Worm (Caenorhabditis elegans) whole organism, L3 larva: ENCODE measurements around the gene gakh-1.

Source experiments
- R02D3.7 ChIP-seq: fragments of 150-350 bp; optimal IDR thresholded peaks from 2 replicates; lab custom pipeline; 2014; ENCODE audit warnings: missing biosample characterization, missing genetic modification characterization
- ZK546.5 ChIP-seq: sonication (generic microtip); optimal IDR thresholded peaks from 2 replicates; lab custom pipeline; 2017; ENCODE audit warnings: missing biosample characterization, missing genetic modification characterization
- aly-2 ChIP-seq: fragments of 150-350 bp; optimal IDR thresholded peaks from 2 replicates; lab custom pipeline; 2014; ENCODE audit warnings: missing biosample characterization, missing genetic modification characterization
- ama-1 ChIP-seq: fragments of 150-350 bp; optimal IDR thresholded peaks from 2 replicates; lab custom pipeline; 2018
- ceh-16 ChIP-seq: sonication (generic microtip); optimal IDR thresholded peaks from 2 replicates; lab custom pipeline; 2017; ENCODE audit warnings: missing biosample characterization, missing genetic modification characterization
- ceh-28 ChIP-seq: fragments of 150-350 bp; optimal IDR thresholded peaks from 2 replicates; lab custom pipeline; 2014; ENCODE audit warnings: missing biosample characterization, missing genetic modification reagents, missing genetic modification characterization
- ceh-82 ChIP-seq: fragments of 150-350 bp; optimal IDR thresholded peaks from 2 replicates; lab custom pipeline; 2014; ENCODE audit warnings: missing biosample characterization, missing genetic modification characterization
- ceh-9 ChIP-seq: sonication (generic microtip); optimal IDR thresholded peaks from 2 replicates; lab custom pipeline; 2018; ENCODE audit warnings: missing biosample characterization, missing genetic modification characterization
- egl-5 ChIP-seq: fragments of 150-350 bp; optimal IDR thresholded peaks from 2 replicates; lab custom pipeline; 2017; ENCODE audit warnings: missing biosample characterization, missing genetic modification reagents, missing genetic modification characterization, inconsistent platforms
- elt-1 ChIP-seq: fragments of 150-350 bp; optimal IDR thresholded peaks from 2 replicates; lab custom pipeline; 2014; ENCODE audit warnings: missing biosample characterization, missing genetic modification characterization
- elt-2 ChIP-seq: sonication (generic microtip); optimal IDR thresholded peaks from 2 replicates; lab custom pipeline; 2016; ENCODE audit warnings: missing genetic modification reagents, mild to moderate bottlenecking, missing genetic modification characterization, missing compliant biosample characterization
- elt-3 ChIP-seq, 3 experiments: fragments of 150-350 bp in 1 of 3; sonication (generic microtip) in 2 of 3; optimal IDR thresholded peaks; 2 replicates in 2 of 3; 4 replicates in 1 of 3; lab custom pipeline; 2014 to 2017; ENCODE audit warnings: missing biosample characterization in 3 of 3, missing genetic modification characterization in 3 of 3
- fkh-10 ChIP-seq: sonication (generic microtip); optimal IDR thresholded peaks from 2 replicates; lab custom pipeline; 2017; ENCODE audit warnings: missing biosample characterization, missing genetic modification reagents, missing genetic modification characterization
- fkh-2 ChIP-seq: fragments of 150-350 bp; optimal IDR thresholded peaks from 2 replicates; lab custom pipeline; 2014; ENCODE audit warnings: missing biosample characterization, missing genetic modification reagents, missing genetic modification characterization
- fos-1 ChIP-seq: fragments of 150-350 bp; optimal IDR thresholded peaks from 2 replicates; lab custom pipeline; 2014; ENCODE audit warnings: missing biosample characterization, missing genetic modification characterization
- hmg-11 ChIP-seq: sonication (generic microtip); optimal IDR thresholded peaks from 2 replicates; lab custom pipeline; 2016; ENCODE audit warnings: missing genetic modification characterization, missing compliant biosample characterization
- jun-1 ChIP-seq: fragments of 150-350 bp; optimal IDR thresholded peaks from 2 replicates; lab custom pipeline; 2014; ENCODE audit warnings: missing biosample characterization, missing genetic modification reagents, missing genetic modification characterization
- lin-15B ChIP-seq: fragments of 150-350 bp; optimal IDR thresholded peaks from 2 replicates; lab custom pipeline; 2014; ENCODE audit warnings: missing biosample characterization, missing genetic modification characterization
- lin-39 ChIP-seq: fragments of 150-350 bp; optimal IDR thresholded peaks from 2 replicates; lab custom pipeline; 2018; ENCODE audit warnings: missing biosample characterization, missing genetic modification reagents, missing genetic modification characterization
- mdl-1 ChIP-seq: fragments of 150-350 bp; optimal IDR thresholded peaks from 2 replicates; lab custom pipeline; 2014; ENCODE audit warnings: missing biosample characterization, missing genetic modification characterization
- mml-1 ChIP-seq: fragments of 150-350 bp; sonication (generic microtip); optimal IDR thresholded peaks from 3 replicates; lab custom pipeline; 2014; ENCODE audit warnings: missing biosample characterization, missing genetic modification characterization
- nfya-1 ChIP-seq: sonication (generic microtip); optimal IDR thresholded peaks from 2 replicates; lab custom pipeline; 2017; ENCODE audit warnings: missing genetic modification characterization, mild to moderate bottlenecking, missing compliant biosample characterization, antibody characterized with exemption, moderate library complexity; ENCODE audit not compliant: insufficient read depth
- nhr-11 ChIP-seq: fragments of 150-350 bp; optimal IDR thresholded peaks from 2 replicates; lab custom pipeline; 2014; ENCODE audit warnings: missing biosample characterization, missing genetic modification characterization
- nhr-23 ChIP-seq: fragments of 150-350 bp; optimal IDR thresholded peaks from 2 replicates; lab custom pipeline; 2014; ENCODE audit warnings: missing biosample characterization, missing genetic modification reagents, missing genetic modification characterization
- nhr-237 ChIP-seq: fragments of 150-350 bp; optimal IDR thresholded peaks from 2 replicates; lab custom pipeline; 2014; ENCODE audit warnings: missing biosample characterization, missing genetic modification characterization
- nhr-25 ChIP-seq: sonication (generic microtip); optimal IDR thresholded peaks from 2 replicates; lab custom pipeline; 2017; ENCODE audit warnings: missing biosample characterization, missing genetic modification characterization
- nhr-28 ChIP-seq: fragments of 150-350 bp; optimal IDR thresholded peaks from 2 replicates; lab custom pipeline; 2014; ENCODE audit warnings: missing biosample characterization, missing genetic modification characterization
- nhr-43 ChIP-seq: sonication (generic microtip); optimal IDR thresholded peaks from 2 replicates; lab custom pipeline; 2016; ENCODE audit warnings: mild to moderate bottlenecking, missing genetic modification characterization, missing compliant biosample characterization; ENCODE audit not compliant: poor library complexity, severe bottlenecking
- nhr-67 ChIP-seq: fragments of 150-350 bp; optimal IDR thresholded peaks from 2 replicates; lab custom pipeline; 2014; ENCODE audit warnings: missing biosample characterization, missing genetic modification characterization
- nhr-76 ChIP-seq: fragments of 150-350 bp; sonication (generic microtip); optimal IDR thresholded peaks from 5 replicates; lab custom pipeline; 2014; ENCODE audit warnings: missing biosample characterization, missing genetic modification characterization
- nhr-77 ChIP-seq: fragments of 150-350 bp; optimal IDR thresholded peaks from 2 replicates; lab custom pipeline; 2014; ENCODE audit warnings: missing biosample characterization, missing genetic modification characterization
- pha-4 ChIP-seq: fragments of 150-350 bp; optimal IDR thresholded peaks from 2 replicates; lab custom pipeline; 2014; ENCODE audit warnings: missing biosample characterization, missing genetic modification reagents, missing genetic modification characterization
- pqm-1 ChIP-seq: fragments of 150-350 bp; optimal IDR thresholded peaks from 2 replicates; lab custom pipeline; 2017; ENCODE audit warnings: missing biosample characterization, missing genetic modification characterization, inconsistent platforms
- sea-2 ChIP-seq: fragments of 150-350 bp; sonication (generic microtip); optimal IDR thresholded peaks from 4 replicates; lab custom pipeline; 2014; ENCODE audit warnings: missing biosample characterization, missing genetic modification reagents, missing genetic modification characterization
- skn-1 ChIP-seq: fragments of 150-350 bp; optimal IDR thresholded peaks from 2 replicates; lab custom pipeline; 2014; ENCODE audit warnings: missing biosample characterization, missing genetic modification characterization
- snpc-4 ChIP-seq: fragments of 150-350 bp; optimal IDR thresholded peaks from 2 replicates; lab custom pipeline; 2014; ENCODE audit warnings: missing biosample characterization, missing genetic modification characterization
- tbx-2 ChIP-seq: sonication (generic microtip); optimal IDR thresholded peaks from 2 replicates; lab custom pipeline; 2016; ENCODE audit warnings: mild to moderate bottlenecking, missing genetic modification characterization, missing compliant biosample characterization
- unc-62 ChIP-seq: fragments of 150-350 bp; sonication (generic microtip); optimal IDR thresholded peaks from 4 replicates; lab custom pipeline; 2014; ENCODE audit warnings: missing biosample characterization, missing genetic modification reagents, missing genetic modification characterization
- zag-1 ChIP-seq: fragments of 150-350 bp; optimal IDR thresholded peaks from 2 replicates; lab custom pipeline; 2014; ENCODE audit warnings: missing biosample characterization, missing genetic modification characterization
- ztf-11 ChIP-seq: fragments of 150-350 bp; optimal IDR thresholded peaks from 2 replicates; lab custom pipeline; 2014; ENCODE audit warnings: missing biosample characterization, missing genetic modification characterization
- ztf-4 ChIP-seq: fragments of 150-350 bp; optimal IDR thresholded peaks from 2 replicates; lab custom pipeline; 2014; ENCODE audit warnings: missing biosample characterization, missing genetic modification characterization

The gakh-1 gene

DNA sequence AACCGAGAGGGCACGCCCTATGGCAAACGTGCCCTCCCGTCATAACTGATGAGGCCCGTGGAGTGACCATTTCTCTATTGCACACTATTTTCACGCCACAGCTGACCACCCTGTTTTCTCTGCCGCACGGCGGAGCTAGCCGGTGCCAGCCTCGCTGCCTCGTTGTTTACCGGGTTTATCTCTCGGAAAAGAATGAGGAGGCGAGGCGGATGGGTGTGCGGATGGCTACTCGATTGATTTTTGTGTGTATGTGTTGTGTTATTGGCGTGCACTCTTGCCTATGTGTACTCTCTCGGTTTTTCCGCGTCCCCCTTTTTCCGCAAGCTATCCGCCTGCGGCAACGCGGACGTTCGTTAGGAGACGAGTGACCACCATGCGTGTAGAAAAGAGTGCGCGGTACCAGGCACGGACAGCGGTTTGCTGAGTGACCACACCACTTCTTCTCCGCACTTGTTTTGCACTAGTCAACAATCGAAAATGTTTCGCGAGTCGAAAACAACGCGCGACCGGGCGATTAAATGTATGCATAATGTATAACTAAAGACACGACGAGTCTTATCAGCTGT lies 29.8 kb downstream of the gakh-1 start:
- TF ChIP-seq elt-2, result peak; percentile 19
- TF ChIP-seq snpc-4 (tag; lab: Kevin White, UChicago), result no peak
- no peak for TF ChIP-seq nhr-77
- peak; percentile 54 for TF ChIP-seq fkh-10 (GFP tag; lab: Kevin White, UChicago)
- TF ChIP-seq jun-1 (tag; lab: Kevin White, UChicago), result peak; percentile 5
- TF ChIP-seq ztf-11 (tag; lab: Kevin White, UChicago), result no peak
- TF ChIP-seq mml-1, result no peak
- TF ChIP-seq nhr-237 (tag; lab: Kevin White, UChicago), result no peak
- peak; percentile 3 for TF ChIP-seq R02D3.7 (tag; lab: Kevin White, UChicago)
- no peak for TF ChIP-seq nhr-76 (tag; lab: Kevin White, UChicago)
- no peak for TF ChIP-seq skn-1
- TF ChIP-seq hmg-11 (tag; lab: Kevin White, UChicago), result peak; percentile 83
- TF ChIP-seq ceh-28, result peak; percentile 73
- peak; percentile 94 for TF ChIP-seq egl-5 (tag; lab: Kevin White, UChicago)
- TF ChIP-seq ama-1 (lab: Kevin White, UChicago), result no peak
- peak; percentile 80 for TF ChIP-seq lin-39 (tag; lab: Kevin White, UChicago)
- TF ChIP-seq elt-1, result no peak
- TF ChIP-seq nhr-23 (tag; lab: Kevin White, UChicago), result peak; percentile 48
- no peak for TF ChIP-seq ceh-82 (tag; lab: Kevin White, UChicago)
- TF ChIP-seq nfya-1, result peak; percentile 87
- TF ChIP-seq nhr-43, result peak; percentile 89
- peak; percentile 72 for TF ChIP-seq fkh-2 (tag; lab: Kevin White, UChicago)
- peak; percentile 79 for TF ChIP-seq tbx-2
- peak; percentile 70 for TF ChIP-seq fos-1
- peak; percentile 54 for TF ChIP-seq nhr-11 (tag; lab: Kevin White, UChicago)
- no peak for TF ChIP-seq zag-1 (tag; lab: Kevin White, UChicago)
- TF ChIP-seq nhr-28 (tag; lab: Kevin White, UChicago), result no peak
- TF ChIP-seq pqm-1 (tag; lab: Kevin White, UChicago), result peak; percentile 24
- TF ChIP-seq ztf-4, result no peak
- TF ChIP-seq sea-2 (GFP tag; lab: Kevin White, UChicago), result peak; percentile 99
- no peak for TF ChIP-seq elt-3 (tag; optimal IDR thresholded peaks at IDR 0.05; lab: Kevin White, UChicago)
- peak; percentile 45 for TF ChIP-seq mdl-1
- no peak for TF ChIP-seq nhr-25
- TF ChIP-seq ceh-9, result no peak
- peak; percentile 75 for TF ChIP-seq pha-4 (tag; lab: Kevin White, UChicago)
- peak; percentile 69 for TF ChIP-seq unc-62
- TF ChIP-seq ZK546.5, result no peak

DNA sequence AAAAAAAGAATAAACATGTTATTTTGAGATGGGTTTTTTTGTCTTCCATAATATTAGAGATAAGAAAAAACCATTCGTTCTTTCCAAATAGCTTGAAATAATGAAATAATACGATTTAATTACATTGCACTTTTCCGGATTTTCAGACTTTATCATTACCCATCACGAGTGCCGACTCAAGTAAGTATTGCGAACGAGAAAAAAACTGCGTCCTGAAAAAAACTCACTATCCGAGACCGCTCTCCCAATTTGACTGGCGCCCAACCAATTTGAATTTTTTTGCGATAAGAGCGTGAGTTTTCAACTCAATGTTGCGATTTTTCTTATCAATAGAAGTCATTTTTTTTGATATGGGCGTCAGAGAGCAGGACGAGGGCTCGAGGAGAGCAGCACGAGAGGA lies 30.7 kb downstream of the gakh-1 start:
- TF ChIP-seq elt-2 (peak; percentile 98), jun-1 (tag; lab: Kevin White, UChicago) (peak; percentile 24), elt-1 (no peak), pqm-1 (tag; lab: Kevin White, UChicago) (peak; percentile 76), tbx-2 (no peak)

DNA sequence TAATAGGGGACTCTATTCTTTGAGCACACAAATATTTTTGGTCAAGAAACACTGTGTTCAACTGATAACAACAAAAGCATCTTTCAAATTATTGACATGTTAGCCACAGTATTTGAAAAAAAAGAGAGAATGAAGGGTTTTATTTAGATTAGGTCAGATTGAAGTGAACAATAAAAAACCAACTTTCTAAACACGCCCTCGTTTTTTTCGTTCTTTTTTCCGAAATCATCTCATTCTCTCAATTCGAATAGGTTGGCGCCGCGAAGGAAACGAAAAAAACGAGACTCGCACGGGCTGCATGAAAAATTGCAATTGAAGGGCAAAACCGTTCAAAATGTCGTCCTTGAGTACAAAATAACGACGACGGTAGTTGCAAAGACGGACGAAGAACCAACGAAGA lies 32.0 kb downstream of the gakh-1 start:
- TF ChIP-seq lin-15B (tag; lab: Kevin White, UChicago) (no peak), elt-2 (peak; percentile 33), nhr-67 (no peak), ceh-9 (no peak), ceh-16 (tag; lab: Kevin White, UChicago) (no peak), ceh-28 (no peak), pqm-1 (tag; lab: Kevin White, UChicago) (peak; percentile 48), nhr-237 (tag; lab: Kevin White, UChicago) (no peak), ZK546.5 (no peak), nhr-43 (no peak), fkh-2 (tag; lab: Kevin White, UChicago) (no peak), hmg-11 (tag; lab: Kevin White, UChicago) (no peak), nhr-25 (peak; percentile 35), aly-2 (tag; lab: Kevin White, UChicago) (no peak)
